Worm (Caenorhabditis elegans): ENCODE data around the gene cdh-4.

cdh-4 gene

ce11 chrIII:4568030-4568429 lies 47.9 kb downstream of the cdh-4 start, which contains the start of gene mlcd-1:
TSS of gene mlcd-1 (minus strand) at chrIII:4568130.
- TF ChIP-seq egl-27 (tag; optimal IDR thresholded peaks at IDR 0.05), result no peak
- no peak for TF ChIP-seq gmeb-1 (tag; optimal IDR thresholded peaks at IDR 0.05)
- TF ChIP-seq lsy-2 (tag; optimal IDR thresholded peaks at IDR 0.05), result no peak
- no peak for TF ChIP-seq fos-1 (tag; optimal IDR thresholded peaks at IDR 0.05)
- TF ChIP-seq sma-9 (GFP tag; optimal IDR thresholded peaks at IDR 0.05), result no peak
- no peak for TF ChIP-seq sma-9 (tag; optimal IDR thresholded peaks at IDR 0.05)
- TF ChIP-seq ama-1 (optimal IDR thresholded peaks at IDR 0.05), result no peak
- no peak for TF ChIP-seq elt-3 (tag; optimal IDR thresholded peaks at IDR 0.05)

- TF ChIP-seq nhr-21 (tag; optimal IDR thresholded peaks at IDR 0.05), result peak; percentile 15
- TF ChIP-seq snpc-4 (tag; optimal IDR thresholded peaks at IDR 0.05), result no peak
- no peak for TF ChIP-seq mdl-1 (tag; optimal IDR thresholded peaks at IDR 0.05)
- TF ChIP-seq nhr-77 (tag; optimal IDR thresholded peaks at IDR 0.05), result no peak
- peak; percentile 33 for TF ChIP-seq fos-1 (tag; optimal IDR thresholded peaks at IDR 0.05)
- peak; percentile 21 for TF ChIP-seq crh-2 (tag; optimal IDR thresholded peaks at IDR 0.05)
- peak; percentile 11 for TF ChIP-seq zag-1 (tag; optimal IDR thresholded peaks at IDR 0.05)
- TF ChIP-seq ztf-1 (GFP tag; conservative IDR thresholded peaks at IDR 0.05), result no peak
- peak; percentile 36 to 77 for TF ChIP-seq lsy-2 (tag; optimal IDR thresholded peaks at IDR 0.05)
- peak; percentile 69 for TF ChIP-seq lin-13 (GFP tag; optimal IDR thresholded peaks at IDR 0.05)
- no peak for TF ChIP-seq nhr-11 (tag; optimal IDR thresholded peaks at IDR 0.05)
- peak; percentile 71 for TF ChIP-seq sma-9 (GFP tag; optimal IDR thresholded peaks at IDR 0.05)
- TF ChIP-seq sma-9 (tag; optimal IDR thresholded peaks at IDR 0.05), result no peak
- no peak for TF ChIP-seq dmd-4 (tag; optimal IDR thresholded peaks at IDR 0.05)
- no peak for TF ChIP-seq mbf-1 (tag; optimal IDR thresholded peaks at IDR 0.05)
- no peak for TF ChIP-seq nhr-12 (tag; optimal IDR thresholded peaks at IDR 0.05)
- TF ChIP-seq R02D3.7 (tag; optimal IDR thresholded peaks at IDR 0.05), result no peak
- TF ChIP-seq skn-1 (tag; optimal IDR thresholded peaks at IDR 0.05), result peak; percentile 48
- TF ChIP-seq C34F6.9 (tag; optimal IDR thresholded peaks at IDR 0.05), result peak; percentile 78
- TF ChIP-seq ceh-82 (tag; optimal IDR thresholded peaks at IDR 0.05), result no peak
- TF ChIP-seq nhr-6 (tag; optimal IDR thresholded peaks at IDR 0.05), result no peak
- peak; percentile 32 for TF ChIP-seq ztf-4 (tag; optimal IDR thresholded peaks at IDR 0.05)
- peak; percentile 83 for TF ChIP-seq unc-55 (GFP tag; optimal IDR thresholded peaks at IDR 0.05)
- no peak for TF ChIP-seq elt-3 (tag; optimal IDR thresholded peaks at IDR 0.05)
- TF ChIP-seq blmp-1 (tag; optimal IDR thresholded peaks at IDR 0.05; ENCODE audit: insufficient read depth), result no peak
- no peak for TF ChIP-seq ama-1 (optimal IDR thresholded peaks at IDR 0.05)
- no peak for TF ChIP-seq lin-39 (tag; optimal IDR thresholded peaks at IDR 0.05)
- TF ChIP-seq Y55F3AM.14 (GFP tag; optimal IDR thresholded peaks at IDR 0.05), result peak; percentile 75
- TF ChIP-seq elt-1 (tag; optimal IDR thresholded peaks at IDR 0.05), result no peak
- no peak for TF ChIP-seq nhr-10 (tag; optimal IDR thresholded peaks at IDR 0.05)
- TF ChIP-seq ztf-11 (tag; optimal IDR thresholded peaks at IDR 0.05), result no peak
- peak; percentile 64 for TF ChIP-seq mab-5 (tag; optimal IDR thresholded peaks at IDR 0.05)
- no peak for TF ChIP-seq ceh-16 (tag; optimal IDR thresholded peaks at IDR 0.05)
- TF ChIP-seq sma-3 (GFP tag; optimal IDR thresholded peaks at IDR 0.05), result peak; percentile 78
- no peak for TF ChIP-seq alr-1 (tag; optimal IDR thresholded peaks at IDR 0.05)
- TF ChIP-seq nhr-129 (tag; optimal IDR thresholded peaks at IDR 0.05), result peak; percentile 42
- TF ChIP-seq sem-4 (tag; optimal IDR thresholded peaks at IDR 0.05), result peak; percentile 39
- peak; percentile 74 for TF ChIP-seq lin-11 (tag; optimal IDR thresholded peaks at IDR 0.05)
- TF ChIP-seq nhr-23 (tag; optimal IDR thresholded peaks at IDR 0.05), result no peak
- no peak for TF ChIP-seq nhr-237 (tag; optimal IDR thresholded peaks at IDR 0.05)
- no peak for TF ChIP-seq aly-2 (tag; optimal IDR thresholded peaks at IDR 0.05)
- TF ChIP-seq F13H6.1 (tag; optimal IDR thresholded peaks at IDR 0.05), result peak; percentile 81
- TF ChIP-seq unc-39 (tag; optimal IDR thresholded peaks at IDR 0.05), result no peak
- no peak for TF ChIP-seq unc-62 (GFP tag; optimal IDR thresholded peaks at IDR 0.05)
- peak; percentile 56 for TF ChIP-seq nhr-25 (tag; optimal IDR thresholded peaks at IDR 0.05)
- no peak for TF ChIP-seq egl-27 (tag; optimal IDR thresholded peaks at IDR 0.05)
- TF ChIP-seq ZK546.5 (tag; optimal IDR thresholded peaks at IDR 0.05), result no peak
- TF ChIP-seq gmeb-1 (tag; optimal IDR thresholded peaks at IDR 0.05), result peak; percentile 70
- TF ChIP-seq peb-1 (tag; optimal IDR thresholded peaks at IDR 0.05), result no peak
Measured at ce11 chrIII:4568455-4568854, 48.3 kb downstream of the cdh-4 start, which contains the start of gene idhg-1. TSS of gene idhg-1 (plus strand) at chrIII:4568797.
